Worm (Caenorhabditis elegans): ENCODE data around the gene W08F4.7.

The W08F4.7 gene

DNA sequence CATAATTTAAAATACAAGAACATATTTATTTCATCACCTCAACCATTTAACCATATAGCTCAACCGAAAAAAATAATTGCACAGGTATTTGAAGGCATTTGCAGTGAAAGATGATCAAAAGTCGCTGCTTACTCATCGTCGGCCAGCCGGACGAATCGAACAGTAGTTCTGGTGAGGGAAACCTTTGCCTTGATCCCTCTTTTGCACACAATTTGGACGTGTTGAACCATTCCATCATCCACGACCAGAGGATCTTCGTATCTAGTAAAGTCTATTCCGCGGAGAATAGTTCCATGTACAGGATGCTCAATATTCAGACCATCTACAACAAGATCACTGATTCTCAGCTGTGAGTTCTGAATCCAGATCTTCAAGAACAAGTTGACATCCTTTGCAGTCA is 4.5 kb upstream of the W08F4.7 start (continued):
- no peak for TF ChIP-seq pha-4 (tag; optimal IDR thresholded peaks at IDR 0.05)
- TF ChIP-seq nfya-1 (tag; optimal IDR thresholded peaks at IDR 0.05; ENCODE audit: borderline replicate concordance, insufficient read depth), result no peak
- TF ChIP-seq lsy-27 (tag; optimal IDR thresholded peaks at IDR 0.05; ENCODE audit: borderline replicate concordance, insufficient read depth), result no peak
- peak; percentile 32; the same call in 1 of the 2 replicates for TF ChIP-seq D2030.7 (GFP tag; IDR thresholded peaks at IDR 0.05)
- no peak for TF ChIP-seq lag-1 (GFP tag; IDR thresholded peaks at IDR 0.05)
- TF ChIP-seq let-526 (GFP tag; IDR thresholded peaks at IDR 0.05), result no peak
- 0 out of 2 replicates have a peak, but pooled peaks have one; percentile 57 for TF ChIP-seq F39B2.1 (GFP tag; IDR thresholded peaks at IDR 0.05)
- no peak for TF ChIP-seq K12H6.12 (tag; optimal IDR thresholded peaks at IDR 0.05)
- no peak for TF ChIP-seq ztf-22 (GFP tag; optimal IDR thresholded peaks at IDR 0.05)
- TF ChIP-seq B0035.1 (tag; optimal IDR thresholded peaks at IDR 0.05), result no peak
- TF ChIP-seq Y56A3A.18 (GFP tag; IDR thresholded peaks at IDR 0.05), result 0 out of 2 replicates have a peak, but pooled peaks have one; percentile 25
- TF ChIP-seq madf-6 (GFP tag; IDR thresholded peaks at IDR 0.05), result peak; percentile 63
- TF ChIP-seq ceh-79 (tag; optimal IDR thresholded peaks at IDR 0.05), result no peak
- TF ChIP-seq nhr-90 (tag; optimal IDR thresholded peaks at IDR 0.05), result no peak
- TF ChIP-seq C17E4.6 (GFP tag; IDR thresholded peaks at IDR 0.05), result no peak
- no peak for TF ChIP-seq unc-130 (GFP tag; optimal IDR thresholded peaks at IDR 0.05)
- TF ChIP-seq F23B12.7 (tag; optimal IDR thresholded peaks at IDR 0.05; ENCODE audit: insufficient read depth), result no peak
- TF ChIP-seq ztf-25 (GFP tag; IDR thresholded peaks at IDR 0.05), result 0 out of 2 replicates have a peak, but pooled peaks have one; percentile 8
- peak; percentile 34 for TF ChIP-seq F49E8.2 (tag; optimal IDR thresholded peaks at IDR 0.05; ENCODE audit: insufficient read depth)
- TF ChIP-seq sdz-38 (tag; optimal IDR thresholded peaks at IDR 0.05), result no peak
- no peak for TF ChIP-seq hlh-26 (GFP tag; conservative IDR thresholded peaks at IDR 0.05)
- no peak for TF ChIP-seq Y95B8A.8 (GFP tag; IDR thresholded peaks at IDR 0.05)
- no peak for TF ChIP-seq nhr-27 (tag; optimal IDR thresholded peaks at IDR 0.05)
- TF ChIP-seq F37B4.10 (GFP tag; IDR thresholded peaks at IDR 0.05), result no peak
- peak; percentile 1 for TF ChIP-seq lsl-1 (GFP tag; optimal IDR thresholded peaks at IDR 0.05)
- no peak for TF ChIP-seq somi-1 (GFP tag; optimal IDR thresholded peaks at IDR 0.05)
- TF ChIP-seq lir-1 (GFP tag; conservative IDR thresholded peaks at IDR 0.05), result no peak
- TF ChIP-seq ztf-6 (GFP tag; IDR thresholded peaks at IDR 0.05), result no peak
- TF ChIP-seq tlf-1 (GFP tag; optimal IDR thresholded peaks at IDR 0.05), result peak; percentile 42

- TF ChIP-seq snpc-3.4 (tag; optimal IDR thresholded peaks at IDR 0.05) (peak; percentile 51), madf-3 (GFP tag; IDR thresholded peaks at IDR 0.05) (0 out of 2 replicates have a peak, but pooled peaks have one; percentile 54), F57C9.4 (tag; optimal IDR thresholded peaks at IDR 0.05) (no peak), ZK185.1 (tag; optimal IDR thresholded peaks at IDR 0.05; ENCODE audit: poor library complexity, severe bottlenecking) (no peak), efl-1 (GFP tag; optimal IDR thresholded peaks at IDR 0.05) (peak; percentile 90), ceh-91 (GFP tag; IDR thresholded peaks at IDR 0.05) (peak; percentile 69), rcor-1 (GFP tag; IDR thresholded peaks at IDR 0.05) (peak; percentile 19; the same call in 1 of the 2 replicates), xnd-1 (tag; optimal IDR thresholded peaks at IDR 0.05) (peak; percentile 57), attf-5 (GFP tag; optimal IDR thresholded peaks at IDR 0.05) (no peak), cebp-2 (GFP tag; IDR thresholded peaks at IDR 0.05) (no peak), aptf-3 (GFP tag; IDR thresholded peaks at IDR 0.05) (no peak), rpc-1 (optimal IDR thresholded peaks at IDR 0.05) (no peak), rpc-1 (tag; optimal IDR thresholded peaks at IDR 0.05) (no peak), F10E7.11 (tag; optimal IDR thresholded peaks at IDR 0.05) (no peak), F23B12.7 (tag; optimal IDR thresholded peaks at IDR 0.05; ENCODE audit: insufficient read depth) (no peak), D2030.7 (GFP tag; IDR thresholded peaks at IDR 0.05) (peak; percentile 72), Y67H2A.10 (GFP tag; conservative IDR thresholded peaks at IDR 0.05) (no peak), madf-8 (GFP tag; conservative IDR thresholded peaks at IDR 0.05) (peak; percentile 75), mes-4 (tag; optimal IDR thresholded peaks at IDR 0.05) (no peak), ccch-3 (GFP tag; optimal IDR thresholded peaks at IDR 0.05) (no peak), hmg-20 (GFP tag; IDR thresholded peaks at IDR 0.05) (no peak), lir-1 (GFP tag; conservative IDR thresholded peaks at IDR 0.05) (no peak), lsl-1 (GFP tag; optimal IDR thresholded peaks at IDR 0.05) (peak; percentile 37), die-1 (tag; optimal IDR thresholded peaks at IDR 0.05) (no peak)
Measured at ce11 chrII:580189-580643, 2.7 kb upstream of the W08F4.7 start, which contains the start of the genes cdc-37 and W08F4.3. Gene cdc-37, minus strand, starts transcription at chrII:580593. Gene W08F4.3, plus strand, starts transcription at chrII:580602.
